Worm (Caenorhabditis elegans): ENCODE results near the gene osm-12.

Gene osm-12

ce11 chrIII:12225234-12225633 is 22.9 kb upstream of the osm-12 start, which contains the start of gene gmn-1:
gmn-1 (minus strand) TSS chrIII:12225331.
- TF ChIP-seq tbx-9 (tag; optimal IDR thresholded peaks at IDR 0.05; ENCODE audit: borderline replicate concordance) (no peak), F10E7.11 (tag; optimal IDR thresholded peaks at IDR 0.05) (no peak), athp-1 (tag; optimal IDR thresholded peaks at IDR 0.05) (peak; percentile 53), Y67H2A.10 (GFP tag; conservative IDR thresholded peaks at IDR 0.05) (no peak), xnd-1 (tag; optimal IDR thresholded peaks at IDR 0.05) (peak; percentile 90), K12H6.12 (tag; optimal IDR thresholded peaks at IDR 0.05) (no peak), snpc-1.1 (tag; optimal IDR thresholded peaks at IDR 0.05; ENCODE audit: insufficient read depth) (peak; percentile 63), bed-1 (GFP tag; IDR thresholded peaks at IDR 0.05) (no peak), nhr-80 (tag; optimal IDR thresholded peaks at IDR 0.05) (no peak), mel-28 (tag; optimal IDR thresholded peaks at IDR 0.05; ENCODE audit: borderline replicate concordance) (no peak), sptf-2 (GFP tag; optimal IDR thresholded peaks at IDR 0.05) (no peak), hmg-1.2 (GFP tag; IDR thresholded peaks at IDR 0.05) (peak; percentile 39), hrde-1 (tag; optimal IDR thresholded peaks at IDR 0.05; ENCODE audit: borderline replicate concordance) (no peak), ztf-3 (GFP tag; optimal IDR thresholded peaks at IDR 0.05) (no peak), ets-4 (GFP tag; optimal IDR thresholded peaks at IDR 0.05) (no peak), Y95B8A.8 (GFP tag; IDR thresholded peaks at IDR 0.05) (peak; percentile 57; the same call in 1 of the 2 replicates), madf-8 (GFP tag; conservative IDR thresholded peaks at IDR 0.05) (peak; percentile 85), tbp1 (GFP tag; optimal IDR thresholded peaks at IDR 0.05) (peak; percentile 42), ztf-18 (tag; optimal IDR thresholded peaks at IDR 0.05) (no peak), dpl-1 (GFP tag; optimal IDR thresholded peaks at IDR 0.05) (peak; percentile 72), ZK185.1 (tag; optimal IDR thresholded peaks at IDR 0.05; ENCODE audit: poor library complexity, severe bottlenecking) (no peak), egl-44 (GFP tag; IDR thresholded peaks at IDR 0.05) (no peak), attf-3 (GFP tag; conservative IDR thresholded peaks at IDR 0.05) (no peak), B0261.1 (tag; optimal IDR thresholded peaks at IDR 0.05) (no peak), let-526 (GFP tag; IDR thresholded peaks at IDR 0.05) (no peak), repo-1 (tag; optimal IDR thresholded peaks at IDR 0.05) (no peak), mcd-1 (GFP tag; IDR thresholded peaks at IDR 0.05) (peak; percentile 76), Y56A3A.18 (GFP tag; IDR thresholded peaks at IDR 0.05) (no peak), chd-7 (tag; optimal IDR thresholded peaks at IDR 0.05) (peak; percentile 3), egl-18 (GFP tag; IDR thresholded peaks at IDR 0.05) (no peak), hlh-26 (GFP tag; conservative IDR thresholded peaks at IDR 0.05) (no peak), ceh-91 (GFP tag; IDR thresholded peaks at IDR 0.05) (peak; percentile 87), cebp-1 (GFP tag; IDR thresholded peaks at IDR 0.05) (no peak), cebp-1 (tag; optimal IDR thresholded peaks at IDR 0.05) (no peak), hsf-1 (GFP tag; IDR thresholded peaks at IDR 0.05) (0 out of 2 replicates have a peak, but pooled peaks have one; percentile 31), madf-10 (tag; optimal IDR thresholded peaks at IDR 0.05) (no peak), lsl-1 (GFP tag; optimal IDR thresholded peaks at IDR 0.05) (peak; percentile 92), ztf-22 (GFP tag; optimal IDR thresholded peaks at IDR 0.05) (no peak), snpc-4 (GFP tag; optimal IDR thresholded peaks at IDR 0.05) (no peak), snpc-4 (tag; optimal IDR thresholded peaks at IDR 0.05) (peak in 1 of 4 experiments; percentile 23), ccch-3 (GFP tag; optimal IDR thresholded peaks at IDR 0.05) (no peak), madf-6 (GFP tag; IDR thresholded peaks at IDR 0.05) (peak; percentile 94), hmg-20 (GFP tag; IDR thresholded peaks at IDR 0.05) (no peak), sdz-38 (tag; optimal IDR thresholded peaks at IDR 0.05) (no peak), F33H1.4 (GFP tag; IDR thresholded peaks at IDR 0.05) (peak; percentile 93), die-1 (tag; optimal IDR thresholded peaks at IDR 0.05) (no peak), attf-6 (GFP tag; IDR thresholded peaks at IDR 0.05) (no peak), cebp-2 (GFP tag; IDR thresholded peaks at IDR 0.05) (no peak), ztf-26 (tag; optimal IDR thresholded peaks at IDR 0.05) (no peak), madf-3 (GFP tag; IDR thresholded peaks at IDR 0.05) (no peak)
